Fruit fly (Drosophila melanogaster): ENCODE data around the gene GAA1.

GAA1 gene

DNA sequence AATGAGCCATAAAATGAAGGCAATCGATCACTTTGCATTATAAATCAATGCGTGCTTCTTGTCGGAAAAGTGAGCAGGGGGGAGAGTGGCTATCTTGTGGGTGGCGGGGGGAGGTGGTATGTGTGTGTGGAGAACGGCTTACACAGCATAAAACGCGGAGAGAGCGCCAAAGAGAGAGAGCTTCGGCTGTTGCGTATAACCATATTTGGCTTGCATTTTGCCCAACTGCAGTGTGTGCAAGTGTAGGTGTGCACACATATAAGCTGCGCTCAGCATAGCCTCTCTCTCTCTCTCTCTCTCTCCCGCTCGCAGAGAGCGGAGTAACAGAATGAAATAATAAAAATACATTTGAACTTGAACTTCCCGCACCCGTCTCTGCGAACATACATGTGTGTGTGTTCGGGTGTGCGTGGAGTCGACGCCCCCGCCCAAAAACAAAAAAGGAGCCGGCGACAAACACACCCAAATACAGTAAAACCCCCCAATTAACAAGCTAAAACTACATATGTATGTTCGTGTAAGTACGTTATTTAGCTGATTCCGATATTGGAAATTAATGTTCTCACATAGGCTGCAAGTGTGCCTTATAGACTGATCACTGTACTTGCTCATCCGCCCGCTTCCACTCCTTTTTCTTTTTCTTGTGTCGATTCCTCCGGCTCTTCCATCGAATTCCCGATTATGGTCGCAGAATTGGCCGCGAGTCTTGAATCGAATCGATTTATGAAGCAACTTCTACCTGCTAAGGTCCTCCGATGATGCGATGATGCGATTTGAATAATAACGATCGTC, 13.8 kb upstream of the GAA1 start (continued):
- TF ChIP-seq TFAM (GFP tag; optimal IDR thresholded peaks at IDR 0.05): no peak
- peak; percentile 57 for TF ChIP-seq oc (tag; optimal IDR thresholded peaks at IDR 0.05)
- peak; percentile 46 for TF ChIP-seq CG18262 (tag; optimal IDR thresholded peaks at IDR 0.05)
- TF ChIP-seq gem (tag; optimal IDR thresholded peaks at IDR 0.05): peak; percentile 56
- peak; percentile 29 for TF ChIP-seq gcm (GFP tag; optimal IDR thresholded peaks at IDR 0.05)
- peak; percentile 46 for TF ChIP-seq CG10979 (tag; optimal IDR thresholded peaks at IDR 0.05)
- peak; percentile 5 for TF ChIP-seq CG10267 (tag; optimal IDR thresholded peaks at IDR 0.05)
- TF ChIP-seq CG9932 (GFP tag; IDR thresholded peaks at IDR 0.05): 0 out of 2 replicates have a peak, but pooled peaks have one; percentile 31
- TF ChIP-seq pita (GFP tag; optimal IDR thresholded peaks at IDR 0.05): no peak
- peak; percentile 31 for TF ChIP-seq pnt (GFP tag; optimal IDR thresholded peaks at IDR 0.05)
- TF ChIP-seq Hr78 (GFP tag; optimal IDR thresholded peaks at IDR 0.05): peak in 1 of 2 experiments; percentile 67
- 0 out of 2 replicates have a peak, but pooled peaks have one; percentile 28 for TF ChIP-seq CG14441 (GFP tag; IDR thresholded peaks at IDR 0.05)
- no peak for TF ChIP-seq CG9797 (GFP tag; optimal IDR thresholded peaks at IDR 0.05)
- no peak for TF ChIP-seq CG5180 (GFP tag; optimal IDR thresholded peaks at IDR 0.05)
- TF ChIP-seq Deaf1 (tag; optimal IDR thresholded peaks at IDR 0.05): no peak
- no peak for TF ChIP-seq lilli (GFP tag; optimal IDR thresholded peaks at IDR 0.05)
- peak; percentile 39; the same call in 1 of the 2 replicates for TF ChIP-seq CG32772 (GFP tag; IDR thresholded peaks at IDR 0.05)
- TF ChIP-seq CG2678 (tag; optimal IDR thresholded peaks at IDR 0.05): peak; percentile 7
- no peak for TF ChIP-seq Opbp (GFP tag; IDR thresholded peaks at IDR 0.05; ENCODE audit: partially characterized antibody)
- TF ChIP-seq CG9727 (GFP tag; optimal IDR thresholded peaks at IDR 0.05): peak; percentile 14
- peak; percentile 4 for TF ChIP-seq CG12659 (GFP tag; optimal IDR thresholded peaks at IDR 0.05)
- TF ChIP-seq row (GFP tag; IDR thresholded peaks at IDR 0.05): peak; percentile 62; the same call in 2 of the 3 replicates
- no peak for TF ChIP-seq btn (GFP tag; optimal IDR thresholded peaks at IDR 0.05)
- TF ChIP-seq Scr (GFP tag; IDR thresholded peaks at IDR 0.05; ENCODE audit: partially characterized antibody): no peak
- peak; percentile 7 for TF ChIP-seq ind (GFP tag; optimal IDR thresholded peaks at IDR 0.05)
- TF ChIP-seq lov (optimal IDR thresholded peaks at IDR 0.05): no peak
- 0 out of 3 replicates have a peak, but pooled peaks have one; percentile 48 for TF ChIP-seq lov (GFP tag; IDR thresholded peaks at IDR 0.05)
- TF ChIP-seq grau (tag; optimal IDR thresholded peaks at IDR 0.05): peak; percentile 93
- peak; percentile 2 for TF ChIP-seq chn (GFP tag; optimal IDR thresholded peaks at IDR 0.05)
- TF ChIP-seq CG31441 (GFP tag; IDR thresholded peaks at IDR 0.05): 0 out of 2 replicates have a peak, but pooled peaks have one; percentile 33
- TF ChIP-seq CG2120 (GFP tag; optimal IDR thresholded peaks at IDR 0.05): peak; percentile 0
- no peak for TF ChIP-seq emc (GFP tag; optimal IDR thresholded peaks at IDR 0.05)
- peak; percentile 34 for TF ChIP-seq CG7786 (GFP tag; optimal IDR thresholded peaks at IDR 0.05)
- TF ChIP-seq Lhr (GFP tag; optimal IDR thresholded peaks at IDR 0.05): no peak
- no peak for TF ChIP-seq Chrac-16 (GFP tag; optimal IDR thresholded peaks at IDR 0.05)
- peak; percentile 39 for TF ChIP-seq onecut (GFP tag; IDR thresholded peaks at IDR 0.05)
- TF ChIP-seq croc (GFP tag; conservative IDR thresholded peaks at IDR 0.05): no peak
- TF ChIP-seq ttk (GFP tag; IDR thresholded peaks at IDR 0.05): 0 out of 2 replicates have a peak, but pooled peaks have one; percentile 31
- TF ChIP-seq CG1603 (tag; optimal IDR thresholded peaks at IDR 0.05): peak; percentile 27
- 0 out of 3 replicates have a peak, but pooled peaks have one; percentile 13 for TF ChIP-seq gce (GFP tag; IDR thresholded peaks at IDR 0.05)
- peak; percentile 63; the same call in 1 of the 2 replicates for TF ChIP-seq rib (GFP tag; IDR thresholded peaks at IDR 0.05)
- peak; percentile 27; the same call in 1 of the 3 replicates for TF ChIP-seq CG17361 (GFP tag; IDR thresholded peaks at IDR 0.05)
- TF ChIP-seq CG8290 (GFP tag; optimal IDR thresholded peaks at IDR 0.05): peak; percentile 13
- TF ChIP-seq CG8290 (tag; optimal IDR thresholded peaks at IDR 0.05): peak in 1 of 2 experiments; percentile 16
- TF ChIP-seq CG34422 (GFP tag; IDR thresholded peaks at IDR 0.05): peak; percentile 20; the same call in 1 of the 3 replicates
- TF ChIP-seq zen (tag; optimal IDR thresholded peaks at IDR 0.05): no peak
- peak; percentile 2 for TF ChIP-seq CG15514 (GFP tag; optimal IDR thresholded peaks at IDR 0.05)
- peak; percentile 64; the same call in 1 of the 4 replicates for TF ChIP-seq chinmo (GFP tag; IDR thresholded peaks at IDR 0.05; ENCODE audit: partially characterized antibody)

Measured in whole organism, embryonic.